Fruit fly (Drosophila melanogaster) whole organism, embryonic: ENCODE results near the gene Mocs1.

Source experiments
- Atf6 ChIP-seq: fragments of 200-800 bp; sonication (Bioruptor generic); IDR thresholded peaks from 2 replicates; pipeline ENCODE4 v1.3.6; 2022; ENCODE audit warnings: missing biosample characterization, missing genetic modification characterization
- CG10321 ChIP-seq: fragments of 200-800 bp; sonication (Bioruptor generic); IDR thresholded peaks from 2 replicates; pipeline ENCODE4 v1.3.6; 2022; ENCODE audit warnings: missing biosample characterization, missing genetic modification characterization
- CG12071 ChIP-seq: fragments of 200-800 bp; sonication (Bioruptor generic); optimal IDR thresholded peaks from 3 replicates; lab custom pipeline; 2018; ENCODE audit warnings: missing biosample characterization, mild to moderate bottlenecking, missing genetic modification characterization
- CG14710 ChIP-seq: fragments of 200-800 bp; sonication (Bioruptor generic); optimal IDR thresholded peaks from 3 replicates; lab custom pipeline; 2019; ENCODE audit warnings: missing biosample characterization, mild to moderate bottlenecking, missing genetic modification characterization, moderate library complexity
- CG15601 ChIP-seq: fragments of 200-800 bp; sonication (Bioruptor generic); optimal IDR thresholded peaks from 3 replicates; lab custom pipeline; 2019; ENCODE audit warnings: missing biosample characterization, mild to moderate bottlenecking, missing genetic modification characterization, moderate library complexity
- CG16863 ChIP-seq: fragments of 200-800 bp; sonication (Bioruptor generic); optimal IDR thresholded peaks from 3 replicates; lab custom pipeline; 2016; ENCODE audit warnings: missing biosample characterization, missing genetic modification characterization
- CG31388 ChIP-seq: fragments of 200-800 bp; sonication (Bioruptor generic); optimal IDR thresholded peaks from 2 replicates; lab custom pipeline; 2016; ENCODE audit warnings: missing biosample characterization, missing genetic modification characterization
- CG32532 ChIP-seq: fragments of 200-800 bp; sonication (Bioruptor generic); IDR thresholded peaks from 2 replicates; pipeline ENCODE4 v1.3.6; 2022; ENCODE audit warnings: missing biosample characterization, missing genetic modification characterization
- CG4282 ChIP-seq: fragments of 200-800 bp; sonication (Bioruptor generic); optimal IDR thresholded peaks from 2 replicates; lab custom pipeline; 2016; ENCODE audit warnings: missing biosample characterization, missing genetic modification characterization
- CG43689 ChIP-seq: fragments of 200-800 bp; sonication (Bioruptor generic); IDR thresholded peaks from 2 replicates; pipeline ENCODE4 v1.3.6; 2022; ENCODE audit warnings: missing biosample characterization, missing genetic modification characterization
- CG6254 ChIP-seq: fragments of 200-800 bp; sonication (Bioruptor generic); optimal IDR thresholded peaks from 3 replicates; lab custom pipeline; 2017; ENCODE audit warnings: mild to moderate bottlenecking, missing biosample characterization, missing genetic modification reagents, missing genetic modification characterization
- CG9876 ChIP-seq: fragments of 200-800 bp; sonication (Bioruptor generic); optimal IDR thresholded peaks from 2 replicates; lab custom pipeline; 2016; ENCODE audit warnings: missing biosample characterization, missing genetic modification characterization
- Camta ChIP-seq: fragments of 200-800 bp; sonication (Bioruptor generic); optimal IDR thresholded peaks from 2 replicates; lab custom pipeline; 2016; ENCODE audit warnings: missing biosample characterization, missing genetic modification characterization
- Chrac-16 ChIP-seq: fragments of 200-800 bp; sonication (Bioruptor generic); optimal IDR thresholded peaks from 3 replicates; lab custom pipeline; 2016; ENCODE audit warnings: missing biosample characterization, missing genetic modification characterization
- D19B ChIP-seq: fragments of 200-800 bp; sonication (Bioruptor generic); optimal IDR thresholded peaks from 2 replicates; lab custom pipeline; 2017; ENCODE audit warnings: missing biosample characterization, mild to moderate bottlenecking, missing genetic modification characterization
- Deaf1 ChIP-seq: fragments of 200-800 bp; optimal IDR thresholded peaks from 3 replicates; lab custom pipeline; 2019; ENCODE audit warnings: missing biosample characterization, mild to moderate bottlenecking, missing genetic modification characterization, moderate library complexity
- Dek ChIP-seq: fragments of 200-800 bp; sonication (Bioruptor generic); optimal IDR thresholded peaks from 3 replicates; lab custom pipeline; 2019; ENCODE audit warnings: missing biosample characterization, mild to moderate bottlenecking, missing genetic modification characterization, moderate library complexity
- Dll ChIP-seq: fragments of 200-800 bp; sonication (Bioruptor generic); IDR thresholded peaks from 4 replicates; pipeline ENCODE4 v1.3.6; 2022; ENCODE audit warnings: missing biosample characterization, missing genetic modification characterization; ENCODE audit not compliant: partially characterized antibody
- E2f2 ChIP-seq: fragments of 200-800 bp; sonication (Bioruptor generic); IDR thresholded peaks from 2 replicates; pipeline ENCODE4 v1.3.6; 2022; ENCODE audit warnings: missing biosample characterization, missing genetic modification characterization
- H15 ChIP-seq: fragments of 200-800 bp; sonication (Bioruptor generic); IDR thresholded peaks from 3 replicates; pipeline ENCODE4 v1.3.6; 2022; ENCODE audit warnings: missing biosample characterization, missing genetic modification characterization
- HLH4C ChIP-seq: fragments of 200-800 bp; sonication (Bioruptor generic); IDR thresholded peaks from 3 replicates; pipeline ENCODE4 v1.3.6; 2022; ENCODE audit warnings: missing biosample characterization, missing genetic modification characterization; ENCODE audit not compliant: partially characterized antibody
- MESR4 ChIP-seq: fragments of 200-800 bp; sonication (Bioruptor generic); optimal IDR thresholded peaks from 2 replicates; lab custom pipeline; 2018; ENCODE audit warnings: missing biosample characterization, mild to moderate bottlenecking, missing genetic modification characterization, moderate library complexity
- Mrtf ChIP-seq: fragments of 200-800 bp; sonication (Bioruptor generic); IDR thresholded peaks from 3 replicates; pipeline ENCODE4 v1.3.6; 2022; ENCODE audit warnings: missing biosample characterization, missing genetic modification characterization
- NC2α ChIP-seq: fragments of 200-800 bp; sonication (Bioruptor generic); optimal IDR thresholded peaks from 2 replicates; lab custom pipeline; 2016; ENCODE audit warnings: missing biosample characterization, missing genetic modification characterization
- Neu2 ChIP-seq: fragments of 200-800 bp; sonication (Bioruptor generic); optimal IDR thresholded peaks from 3 replicates; lab custom pipeline; 2016; ENCODE audit warnings: missing biosample characterization, missing genetic modification characterization, borderline replicate concordance
- Nf-YB ChIP-seq: fragments of 200-800 bp; sonication (Bioruptor generic); optimal IDR thresholded peaks from 3 replicates; lab custom pipeline; 2019; ENCODE audit warnings: missing biosample characterization, mild to moderate bottlenecking, missing genetic modification characterization, moderate library complexity
- Ptx1 ChIP-seq: fragments of 200-800 bp; sonication (Bioruptor generic); IDR thresholded peaks from 2 replicates; pipeline ENCODE4 v1.3.6; 2022; ENCODE audit warnings: missing biosample characterization, missing genetic modification characterization
- Ravus ChIP-seq: fragments of 200-800 bp; sonication (Bioruptor generic); IDR thresholded peaks from 2 replicates; pipeline ENCODE4 v1.3.6; 2022; ENCODE audit warnings: missing biosample characterization, missing genetic modification characterization
- Taf1 ChIP-seq: fragments of 200-800 bp; sonication (Bioruptor generic); IDR thresholded peaks from 2 replicates; pipeline ENCODE4 v1.3.6; 2022; ENCODE audit warnings: missing biosample characterization, missing genetic modification characterization
- aop ChIP-seq: fragments of 200-800 bp; sonication (Bioruptor generic); IDR thresholded peaks from 2 replicates; pipeline ENCODE4 v1.3.6; 2022; ENCODE audit warnings: missing biosample characterization, missing genetic modification characterization
- caup ChIP-seq: fragments of 200-800 bp; sonication (Bioruptor generic); optimal IDR thresholded peaks from 3 replicates; lab custom pipeline; 2017; ENCODE audit warnings: missing biosample characterization, mild to moderate bottlenecking, missing genetic modification characterization, moderate library complexity; ENCODE audit not compliant: severe bottlenecking
- cg ChIP-seq: fragments of 200-800 bp; sonication (Bioruptor generic); optimal IDR thresholded peaks from 3 replicates; lab custom pipeline; 2019; ENCODE audit warnings: missing biosample characterization, mild to moderate bottlenecking, missing genetic modification characterization, moderate library complexity
- ci ChIP-seq: fragments of 200-800 bp; sonication (Bioruptor generic); IDR thresholded peaks from 3 replicates; pipeline ENCODE4 v1.3.6; 2022; ENCODE audit warnings: missing biosample characterization, missing genetic modification characterization
- dmrt11E ChIP-seq: fragments of 200-800 bp; sonication (Bioruptor generic); optimal IDR thresholded peaks from 3 replicates; lab custom pipeline; 2018; ENCODE audit warnings: missing biosample characterization, mild to moderate bottlenecking, missing genetic modification characterization, moderate library complexity
- exex ChIP-seq: fragments of 200-800 bp; sonication (Bioruptor generic); optimal IDR thresholded peaks from 4 replicates; lab custom pipeline; 2018; ENCODE audit warnings: missing biosample characterization, mild to moderate bottlenecking, missing genetic modification characterization, moderate library complexity
- fd102C ChIP-seq: fragments of 200-800 bp; sonication (Bioruptor generic); optimal IDR thresholded peaks from 2 replicates; lab custom pipeline; 2018; ENCODE audit warnings: missing biosample characterization, mild to moderate bottlenecking, missing genetic modification characterization, moderate library complexity
- gsb-n ChIP-seq: fragments of 200-800 bp; sonication (Bioruptor generic); optimal IDR thresholded peaks from 3 replicates; lab custom pipeline; 2018; ENCODE audit warnings: missing biosample characterization, mild to moderate bottlenecking, missing genetic modification characterization
- hb ChIP-seq: fragments of 200-800 bp; sonication (Bioruptor generic); IDR thresholded peaks from 3 replicates; pipeline ENCODE4 v1.3.6; 2022; ENCODE audit warnings: missing biosample characterization, missing genetic modification characterization; ENCODE audit not compliant: partially characterized antibody
- ind ChIP-seq: fragments of 200-800 bp; sonication (Bioruptor generic); optimal IDR thresholded peaks from 3 replicates; lab custom pipeline; 2016; ENCODE audit warnings: missing biosample characterization, missing genetic modification characterization
- inv ChIP-seq: fragments of 200-800 bp; sonication (Bioruptor generic); IDR thresholded peaks from 2 replicates; pipeline ENCODE4 v1.3.6; 2022; ENCODE audit warnings: missing biosample characterization, missing genetic modification characterization; ENCODE audit not compliant: partially characterized antibody
- jing ChIP-seq: fragments of 200-800 bp; sonication (Bioruptor generic); optimal IDR thresholded peaks from 2 replicates; lab custom pipeline; 2018; ENCODE audit warnings: missing biosample characterization, mild to moderate bottlenecking, missing genetic modification characterization
- lbe ChIP-seq: fragments of 200-800 bp; sonication (Bioruptor generic); optimal IDR thresholded peaks from 2 replicates; lab custom pipeline; 2016; ENCODE audit warnings: missing biosample characterization, mild to moderate bottlenecking, missing genetic modification characterization
- pum ChIP-seq: fragments of 200-800 bp; sonication (Bioruptor generic); optimal IDR thresholded peaks from 2 replicates; lab custom pipeline; 2016; ENCODE audit warnings: missing biosample characterization, missing genetic modification characterization
- salm ChIP-seq: fragments of 200-800 bp; sonication (Bioruptor generic); optimal IDR thresholded peaks from 2 replicates; lab custom pipeline; 2018; ENCODE audit warnings: missing biosample characterization, mild to moderate bottlenecking, missing genetic modification characterization
- sim ChIP-seq: fragments of 200-800 bp; sonication (Bioruptor generic); IDR thresholded peaks from 2 replicates; pipeline ENCODE4 v1.3.6; 2022; ENCODE audit warnings: missing biosample characterization, missing genetic modification characterization
- tap ChIP-seq: fragments of 200-800 bp; optimal IDR thresholded peaks from 3 replicates; lab custom pipeline; 2019; ENCODE audit warnings: missing biosample characterization, mild to moderate bottlenecking, missing genetic modification characterization, moderate library complexity
- ttk ChIP-seq: fragments of 200-800 bp; sonication (Bioruptor generic); IDR thresholded peaks from 2 replicates; pipeline ENCODE4 v2.1.2; 2022; ENCODE audit warnings: missing biosample characterization, missing genetic modification characterization
- twi ChIP-seq: fragments of 200-800 bp; optimal IDR thresholded peaks from 2 replicates; lab custom pipeline; 2019; ENCODE audit warnings: missing biosample characterization, mild to moderate bottlenecking, missing genetic modification characterization, moderate library complexity
- unc-4 ChIP-seq: fragments of 200-800 bp; sonication (Bioruptor generic); IDR thresholded peaks from 2 replicates; pipeline ENCODE4 v1.3.6; 2022; ENCODE audit warnings: missing biosample characterization, missing genetic modification characterization; ENCODE audit not compliant: partially characterized antibody
- wek ChIP-seq: fragments of 200-800 bp; sonication (Bioruptor generic); optimal IDR thresholded peaks from 3 replicates; lab custom pipeline; 2018; ENCODE audit warnings: missing biosample characterization, mild to moderate bottlenecking, missing genetic modification characterization, moderate library complexity

Mocs1 gene

dm6 chr3L:11093046-11093520 is 22.8 kb downstream of the Mocs1 start, which contains the start of gene JIL-1 (continued):
- TF ChIP-seq fd102C (no peak), H15 (GFP tag; lab: Robert Waterston, UW) (peak; percentile 24; the same call in 1 of the 3 replicates), CG9876 (GFP tag; lab: Kevin White, UChicago) (no peak), hb (GFP tag; lab: Robert Waterston, UW) (peak; percentile 77), Atf6 (GFP tag; lab: Robert Waterston, UW) (peak; percentile 67), tap (tag; lab: Kevin White, UChicago) (no peak), Taf1 (GFP tag; lab: Robert Waterston, UW) (peak; percentile 45; the same call in 1 of the 2 replicates), gsb-n (peak; percentile 32), aop (GFP tag; lab: Robert Waterston, UW) (0 out of 2 replicates have a peak, but pooled peaks have one; percentile 39), Camta (GFP tag; lab: Kevin White, UChicago) (peak; percentile 37), twi (tag; lab: Kevin White, UChicago) (no peak), Deaf1 (tag; lab: Kevin White, UChicago) (peak; percentile 6), MESR4 (GFP tag; lab: Kevin White, UChicago) (peak; percentile 70), caup (GFP tag; lab: Kevin White, UChicago) (peak; percentile 29), wek (GFP tag; lab: Kevin White, UChicago) (no peak), Ptx1 (GFP tag; lab: Robert Waterston, UW) (peak; percentile 80), exex (tag; lab: Kevin White, UChicago) (no peak), unc-4 (GFP tag; lab: Robert Waterston, UW) (peak; percentile 87), Chrac-16 (GFP tag; lab: Kevin White, UChicago) (peak; percentile 63), CG4282 (peak; percentile 34), jing (GFP tag; lab: Kevin White, UChicago) (no peak), Neu2 (GFP tag; lab: Kevin White, UChicago) (no peak), CG14710 (tag; lab: Kevin White, UChicago) (peak; percentile 58), inv (GFP tag; lab: Robert Waterston, UW) (peak; percentile 83), salm (tag; lab: Kevin White, UChicago) (no peak), Dek (tag; lab: Kevin White, UChicago) (peak; percentile 65), CG31388 (no peak), E2f2 (GFP tag; lab: Robert Waterston, UW) (peak; percentile 49), D19B (no peak), pum (GFP tag; lab: Kevin White, UChicago) (peak; percentile 1), CG16863 (GFP tag; lab: Kevin White, UChicago) (no peak), sim (GFP tag; lab: Robert Waterston, UW) (no peak), CG6254 (GFP tag; lab: Kevin White, UChicago) (no peak), NC2α (GFP tag; lab: Kevin White, UChicago) (no peak), CG15601 (tag; lab: Kevin White, UChicago) (peak; percentile 39), ci (GFP tag; lab: Robert Waterston, UW) (peak; percentile 78), CG32532 (peak; percentile 88), Mrtf (GFP tag; lab: Robert Waterston, UW) (peak; percentile 55; the same call in 1 of the 3 replicates), Ravus (no peak), Dll (peak; percentile 85), CG43689 (GFP tag; lab: Robert Waterston, UW) (0 out of 2 replicates have a peak, but pooled peaks have one; percentile 31), Nf-YB (GFP tag; lab: Kevin White, UChicago) (no peak), dmrt11E (tag; lab: Kevin White, UChicago) (peak; percentile 36), CG12071 (peak; percentile 14), cg (no peak), ttk (GFP tag; lab: Robert Waterston, UW) (peak; percentile 37; the same call in 1 of the 2 replicates), HLH4C (peak; percentile 82), CG10321 (GFP tag; lab: Robert Waterston, UW) (no peak), ind (GFP tag; lab: Kevin White, UChicago) (peak; percentile 64), lbe (GFP tag; lab: Kevin White, UChicago) (peak; percentile 51)
